Worm (Caenorhabditis elegans): ENCODE results near the gene C08E3.1.

DNA sequence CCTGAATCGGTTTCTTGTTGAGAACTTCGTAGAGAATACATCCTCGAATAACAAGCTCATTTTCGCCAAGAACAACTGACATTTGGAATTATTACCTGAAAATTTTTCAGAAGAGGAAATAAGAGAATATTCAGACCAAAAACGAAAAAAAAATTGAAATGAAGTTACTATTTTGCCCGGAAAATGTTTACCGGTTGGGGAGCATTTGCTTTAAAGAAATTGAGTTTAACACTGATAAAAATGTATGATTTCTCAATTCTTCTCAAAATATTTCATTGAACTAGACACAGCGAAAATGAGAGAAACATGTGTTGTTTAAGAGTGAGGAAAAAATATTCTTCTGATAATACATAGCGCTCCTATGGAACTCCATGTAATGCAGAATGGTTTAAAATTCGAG is 17.2 kb upstream of the C08E3.1 start, which contains the start of gene fbxa-165:
- TF ChIP-seq ceh-82 (tag; optimal IDR thresholded peaks at IDR 0.05): no peak
- TF ChIP-seq aly-2 (tag; optimal IDR thresholded peaks at IDR 0.05): no peak
- TF ChIP-seq elt-3 (tag; optimal IDR thresholded peaks at IDR 0.05): no peak
- no peak for TF ChIP-seq jun-1 (tag; optimal IDR thresholded peaks at IDR 0.05)
